Fruit fly (Drosophila melanogaster) whole organism, adult: ENCODE data around the gene CG18265.

Experiments
- CG11617 ChIP-seq: fragments of 200-800 bp; sonication (Bioruptor generic); optimal IDR thresholded peaks from 2 replicates; lab custom pipeline; 2017; ENCODE audit warnings: mild to moderate bottlenecking, missing biosample characterization, missing genetic modification reagents, missing genetic modification characterization
- CG12768 ChIP-seq: fragments of 200-800 bp; sonication (Bioruptor generic); optimal IDR thresholded peaks from 2 replicates; lab custom pipeline; 2017; ENCODE audit warnings: missing biosample characterization, missing genetic modification characterization, mild to moderate bottlenecking, moderate library complexity, missing genetic modification reagents
- CG14711 ChIP-seq: fragments of 200-800 bp; sonication (Bioruptor generic); optimal IDR thresholded peaks from 2 replicates; lab custom pipeline; 2018; ENCODE audit warnings: missing biosample characterization, mild to moderate bottlenecking, missing genetic modification characterization, moderate library complexity
- CG1620 ChIP-seq: fragments of 200-800 bp; sonication (Bioruptor generic); optimal IDR thresholded peaks from 2 replicates; lab custom pipeline; 2016; ENCODE audit warnings: missing biosample characterization, missing genetic modification characterization
- CG33017 ChIP-seq: fragments of 200-800 bp; sonication (Bioruptor generic); optimal IDR thresholded peaks from 2 replicates; lab custom pipeline; 2018; ENCODE audit warnings: missing biosample characterization, mild to moderate bottlenecking, missing genetic modification characterization, moderate library complexity
- CG5204 ChIP-seq: fragments of 200-800 bp; sonication (Bioruptor generic); optimal IDR thresholded peaks from 2 replicates; lab custom pipeline; 2016; ENCODE audit warnings: missing biosample characterization, missing genetic modification characterization
- CG7045 ChIP-seq: fragments of 200-800 bp; sonication (Bioruptor generic); optimal IDR thresholded peaks from 2 replicates; lab custom pipeline; 2017; ENCODE audit warnings: missing biosample characterization, mild to moderate bottlenecking, missing genetic modification characterization
- CG7101 ChIP-seq: fragments of 200-800 bp; sonication (Bioruptor generic); optimal IDR thresholded peaks from 2 replicates; lab custom pipeline; 2018; ENCODE audit warnings: missing biosample characterization, mild to moderate bottlenecking, missing genetic modification characterization, moderate library complexity
- Clk ChIP-seq: fragments of 200-800 bp; sonication (Bioruptor generic); optimal IDR thresholded peaks from 2 replicates; lab custom pipeline; 2017; ENCODE audit warnings: missing biosample characterization, missing genetic modification characterization
- Crg-1 ChIP-seq: fragments of 200-800 bp; sonication (Bioruptor generic); optimal IDR thresholded peaks from 2 replicates; lab custom pipeline; 2016; ENCODE audit warnings: missing biosample characterization, missing genetic modification characterization
- Hr96 ChIP-seq: fragments of 200-800 bp; sonication (Bioruptor generic); optimal IDR thresholded peaks from 2 replicates; lab custom pipeline; 2016; ENCODE audit warnings: missing biosample characterization, missing genetic modification characterization
- Mnt ChIP-seq: fragments of 200-800 bp; sonication (Bioruptor generic); optimal IDR thresholded peaks from 2 replicates; lab custom pipeline; 2016; ENCODE audit warnings: missing biosample characterization, mild to moderate bottlenecking, missing genetic modification characterization
- bab1 ChIP-seq: fragments of 200-800 bp; sonication (Bioruptor generic); optimal IDR thresholded peaks from 3 replicates; lab custom pipeline; 2019; ENCODE audit warnings: missing biosample characterization, mild to moderate bottlenecking, missing genetic modification characterization, moderate library complexity
- cic ChIP-seq: fragments of 200-800 bp; sonication (Bioruptor generic); optimal IDR thresholded peaks from 2 replicates; lab custom pipeline; 2017; ENCODE audit warnings: missing biosample characterization, mild to moderate bottlenecking, missing genetic modification characterization, moderate library complexity
- cnc ChIP-seq, 2 experiments: fragments of >200 bp; optimal IDR thresholded peaks; 2 replicates each; lab custom pipeline; 2017
- kay ChIP-seq: fragments of 200-800 bp; sonication (Bioruptor generic); peaks from one replicate; lab custom pipeline; 2016; ENCODE audit warnings: missing biosample characterization, missing genetic modification characterization, borderline replicate concordance
- ovo ChIP-seq: fragments of 200-800 bp; sonication (Bioruptor generic); optimal IDR thresholded peaks from 2 replicates; lab custom pipeline; 2016; ENCODE audit warnings: missing biosample characterization, missing genetic modification characterization
- pad ChIP-seq: fragments of 200-800 bp; sonication (Bioruptor generic); optimal IDR thresholded peaks from 3 replicates; lab custom pipeline; 2017; ENCODE audit warnings: missing biosample characterization, missing genetic modification characterization, mild to moderate bottlenecking, moderate library complexity, missing genetic modification reagents
- tj ChIP-seq: fragments of 200-800 bp; sonication (Bioruptor generic); optimal IDR thresholded peaks from 3 replicates; lab custom pipeline; 2017; ENCODE audit warnings: missing biosample characterization, mild to moderate bottlenecking, missing genetic modification characterization, moderate library complexity
- toe ChIP-seq: fragments of 200-800 bp; sonication (Bioruptor generic); optimal IDR thresholded peaks from 2 replicates; lab custom pipeline; 2016; ENCODE audit warnings: missing biosample characterization, missing genetic modification characterization

Gene CG18265

DNA sequence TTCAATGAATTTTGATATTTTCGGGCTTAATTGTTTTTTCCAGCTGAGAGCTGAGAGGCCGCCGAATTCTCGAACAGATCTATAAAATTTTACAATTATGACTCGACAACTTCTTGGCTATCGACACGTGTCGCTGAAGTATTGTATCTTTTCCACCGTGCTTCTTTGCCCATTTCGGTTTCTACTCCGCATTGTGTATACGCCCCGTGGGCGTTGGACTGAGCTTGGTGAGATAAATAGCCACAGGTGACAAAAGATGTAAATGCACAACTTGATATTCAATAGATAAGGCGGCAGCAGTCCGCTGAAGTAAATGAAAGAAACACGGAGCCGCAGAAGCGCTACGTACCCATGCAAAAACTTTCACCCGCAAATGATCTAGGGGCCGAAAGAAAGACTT lies 54.1 kb downstream of the CG18265 start:
- no peak for TF ChIP-seq pad (GFP tag; lab: Kevin White, UChicago)

DNA sequence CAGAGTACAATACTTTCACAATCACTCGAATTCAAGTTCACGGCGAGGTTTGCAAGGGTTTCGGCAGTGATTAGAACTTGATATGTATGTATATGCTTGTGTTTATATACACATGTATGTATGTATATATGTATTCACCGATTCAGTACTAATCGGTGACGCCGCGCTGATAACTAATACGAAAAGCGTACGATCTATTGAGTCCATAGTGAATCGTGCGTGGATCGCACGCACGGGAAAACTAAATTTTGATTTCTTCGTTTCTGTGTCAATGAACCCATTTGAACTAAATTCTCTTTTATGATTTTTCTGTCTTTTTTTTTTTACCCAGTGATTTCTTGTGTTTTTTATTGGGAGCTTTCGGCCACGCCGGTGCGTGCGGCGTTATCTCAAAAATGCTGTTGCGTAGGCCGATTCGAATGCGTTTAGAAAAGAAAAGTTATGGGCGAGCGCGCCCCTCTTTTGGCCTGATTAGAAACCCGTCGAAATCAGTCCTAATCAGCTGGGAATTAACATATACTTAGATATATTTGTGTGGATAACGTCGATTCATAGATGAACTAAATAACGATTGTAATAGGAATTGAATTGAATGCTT lies 54.7 kb downstream of the CG18265 start:
- TF ChIP-seq CG5204 (GFP tag; lab: Kevin White, UChicago) (no peak), pad (GFP tag; lab: Kevin White, UChicago) (no peak), CG7045 (no peak), tj (GFP tag; lab: Kevin White, UChicago) (no peak), toe (GFP tag; lab: Kevin White, UChicago) (no peak), CG12768 (GFP tag; lab: Kevin White, UChicago) (no peak), bab1 (GFP tag; lab: Kevin White, UChicago) (no peak), kay (GFP tag; lab: Kevin White, UChicago) (no peak), ovo (GFP tag; lab: Kevin White, UChicago) (no peak), Mnt (GFP tag; lab: Kevin White, UChicago) (no peak), CG11617 (GFP tag; lab: Kevin White, UChicago) (no peak), CG33017 (tag; lab: Kevin White, UChicago) (no peak), Clk (no peak), CG7101 (no peak), Hr96 (GFP tag; lab: Kevin White, UChicago) (no peak), cic (GFP tag; lab: Kevin White, UChicago) (no peak), CG1620 (GFP tag; lab: Kevin White, UChicago) (no peak), Crg-1 (GFP tag; lab: Kevin White, UChicago) (no peak), CG14711 (tag; lab: Kevin White, UChicago) (no peak), cnc (optimal IDR thresholded peaks at IDR 0.05; lab: Kevin White, UChicago) (no peak)

- no peak for TF ChIP-seq cic (GFP tag; lab: Kevin White, UChicago)
- no peak for TF ChIP-seq CG14711 (tag; lab: Kevin White, UChicago)
- TF ChIP-seq CG33017 (tag; lab: Kevin White, UChicago) = no peak
- TF ChIP-seq CG5204 (GFP tag; lab: Kevin White, UChicago) = no peak
- TF ChIP-seq cnc (optimal IDR thresholded peaks at IDR 0.05; lab: Kevin White, UChicago) = no peak
- no peak for TF ChIP-seq pad (GFP tag; lab: Kevin White, UChicago)
- TF ChIP-seq Mnt (GFP tag; lab: Kevin White, UChicago) = no peak
- no peak for TF ChIP-seq Clk
- TF ChIP-seq CG7045 = no peak
- TF ChIP-seq ovo (GFP tag; lab: Kevin White, UChicago) = no peak
- TF ChIP-seq toe (GFP tag; lab: Kevin White, UChicago) = no peak
- TF ChIP-seq tj (GFP tag; lab: Kevin White, UChicago) = no peak
These were observed 55.3 kb downstream of the CG18265 start, which contains the start of gene edin for dm6 chr3L:17494541-17494940. edin (plus strand) TSS chr3L:17494880.

DNA sequence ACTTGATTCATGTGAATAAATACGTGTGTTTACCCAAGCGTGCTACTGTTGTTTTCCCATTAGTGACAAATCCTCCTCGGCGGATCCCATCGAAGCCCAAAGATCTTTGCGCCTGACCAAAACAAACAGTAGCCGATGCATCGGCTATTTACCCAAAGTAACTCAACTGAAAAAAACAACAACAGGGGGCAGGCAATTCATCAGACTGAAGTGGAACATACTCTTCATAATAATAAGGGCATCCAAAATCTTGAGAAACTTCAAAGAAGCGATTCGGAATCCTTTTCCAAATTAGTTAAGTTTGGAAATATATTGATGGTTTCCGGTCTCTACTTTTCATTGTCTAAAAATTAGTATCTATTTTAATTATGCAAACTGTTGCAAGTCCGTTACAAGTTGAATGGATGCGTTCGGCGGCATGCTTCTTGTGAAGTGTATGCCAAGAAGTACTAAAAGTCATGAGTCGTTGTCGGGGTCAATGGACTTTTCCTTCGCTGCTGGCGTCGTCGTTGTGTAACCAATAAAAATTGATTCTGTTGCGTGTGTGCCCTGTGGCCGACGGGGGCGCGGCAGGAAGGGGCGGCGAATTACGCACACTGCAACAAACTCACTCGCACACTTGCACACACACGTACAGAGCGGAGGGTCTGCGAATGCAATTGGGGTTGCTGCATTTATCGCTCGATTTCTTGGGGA lies 56.2 kb downstream of the CG18265 start:
- TF ChIP-seq CG7101 (no peak), CG7045 (no peak), CG5204 (GFP tag; lab: Kevin White, UChicago) (no peak), toe (GFP tag; lab: Kevin White, UChicago) (no peak), CG11617 (GFP tag; lab: Kevin White, UChicago) (no peak), CG33017 (tag; lab: Kevin White, UChicago) (no peak), Mnt (GFP tag; lab: Kevin White, UChicago) (no peak), tj (GFP tag; lab: Kevin White, UChicago) (no peak), Clk (no peak), Crg-1 (GFP tag; lab: Kevin White, UChicago) (no peak), ovo (GFP tag; lab: Kevin White, UChicago) (no peak), CG1620 (GFP tag; lab: Kevin White, UChicago) (no peak), CG12768 (GFP tag; lab: Kevin White, UChicago) (no peak), cnc (optimal IDR thresholded peaks at IDR 0.05; lab: Kevin White, UChicago) (no peak), pad (GFP tag; lab: Kevin White, UChicago) (no peak), bab1 (GFP tag; lab: Kevin White, UChicago) (no peak)

- TF ChIP-seq bab1 (GFP tag; lab: Kevin White, UChicago) (no peak), toe (GFP tag; lab: Kevin White, UChicago) (no peak), CG7045 (no peak), CG5204 (GFP tag; lab: Kevin White, UChicago) (no peak), CG7101 (no peak), CG33017 (tag; lab: Kevin White, UChicago) (no peak), CG12768 (GFP tag; lab: Kevin White, UChicago) (no peak), pad (GFP tag; lab: Kevin White, UChicago) (no peak), Crg-1 (GFP tag; lab: Kevin White, UChicago) (no peak), Clk (no peak), cic (GFP tag; lab: Kevin White, UChicago) (no peak), kay (GFP tag; lab: Kevin White, UChicago) (no peak), ovo (GFP tag; lab: Kevin White, UChicago) (no peak), Hr96 (GFP tag; lab: Kevin White, UChicago) (no peak), CG1620 (GFP tag; lab: Kevin White, UChicago) (no peak), CG11617 (GFP tag; lab: Kevin White, UChicago) (no peak), Mnt (GFP tag; lab: Kevin White, UChicago) (no peak)
These were observed 56.8 kb downstream of the CG18265 start for dm6 chr3L:17496012-17496411.
